Worm (Caenorhabditis elegans): ENCODE measurements around the gene tsp-21.

tsp-21 gene

DNA sequence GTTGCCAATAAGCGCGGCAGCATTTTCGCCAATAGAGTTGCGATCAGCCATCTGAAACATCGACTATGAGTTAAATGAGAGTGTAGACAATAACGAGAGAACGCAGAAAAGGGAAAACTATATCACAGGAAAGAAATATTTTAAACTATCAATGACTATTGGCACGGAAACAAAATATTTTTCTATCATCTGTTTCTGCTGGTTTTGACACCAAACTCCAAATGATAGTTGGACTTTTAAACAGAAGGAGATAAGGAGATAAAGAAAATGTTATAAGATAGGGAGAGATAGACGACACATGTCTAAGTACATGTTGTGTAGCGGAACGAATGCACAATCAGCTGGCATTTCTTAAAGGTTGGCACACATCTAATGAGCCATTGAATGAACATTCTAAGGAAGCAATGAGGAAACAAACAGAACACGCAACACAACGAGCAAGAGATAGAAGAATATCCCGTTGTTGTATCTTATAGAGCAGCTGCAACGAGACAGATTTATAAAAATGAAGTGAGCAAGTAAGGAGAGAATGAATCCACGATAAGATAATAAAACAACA lies 22.4 kb downstream of the tsp-21 start, which contains the start of gene cysl-1:
cysl-1 (minus strand) TSS at position 51 of the 559 bp plus-strand sequence.
- TF ChIP-seq B0310.2 (tag; optimal IDR thresholded peaks at IDR 0.05) (no peak), hmbx-1 (tag; optimal IDR thresholded peaks at IDR 0.05) (no peak), pes-1 (GFP tag; IDR thresholded peaks at IDR 0.05) (no peak), hnd-1 (tag; optimal IDR thresholded peaks at IDR 0.05) (no peak)

DNA sequence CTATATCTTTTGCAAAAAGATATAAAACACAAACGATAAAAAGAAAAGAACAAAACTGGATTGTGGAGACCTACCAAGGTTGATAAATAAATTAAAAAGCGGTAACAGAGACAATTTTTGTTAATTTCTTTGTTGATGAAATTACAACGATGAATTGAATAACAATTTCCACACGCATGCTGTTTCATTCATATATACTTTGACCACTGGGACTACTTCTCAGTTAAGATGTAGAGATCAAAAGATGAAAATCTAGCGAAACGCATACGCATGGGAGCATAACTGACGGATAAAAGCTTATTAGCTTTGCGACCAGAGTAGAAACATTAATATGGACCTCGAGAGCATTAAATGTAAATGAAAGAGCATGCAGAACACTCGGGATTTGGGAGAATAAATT lies 23.9 kb downstream of the tsp-21 start:
- TF ChIP-seq ama-1 (optimal IDR thresholded peaks at IDR 0.05): no peak
- no peak for TF ChIP-seq ceh-13 (GFP tag; optimal IDR thresholded peaks at IDR 0.05)
- no peak for TF ChIP-seq ets-7 (tag; optimal IDR thresholded peaks at IDR 0.05)
- TF ChIP-seq aly-1 (tag; optimal IDR thresholded peaks at IDR 0.05): no peak
- no peak for TF ChIP-seq tbx-37 (GFP tag; conservative IDR thresholded peaks at IDR 0.05)
- no peak for TF ChIP-seq hmbx-1 (tag; optimal IDR thresholded peaks at IDR 0.05)
- no peak for TF ChIP-seq pes-1 (GFP tag; IDR thresholded peaks at IDR 0.05)
- TF ChIP-seq tra-4 (tag; optimal IDR thresholded peaks at IDR 0.05): no peak
- TF ChIP-seq hmg-4 (GFP tag; optimal IDR thresholded peaks at IDR 0.05): no peak
- no peak for TF ChIP-seq F13C5.2 (tag; optimal IDR thresholded peaks at IDR 0.05)

DNA sequence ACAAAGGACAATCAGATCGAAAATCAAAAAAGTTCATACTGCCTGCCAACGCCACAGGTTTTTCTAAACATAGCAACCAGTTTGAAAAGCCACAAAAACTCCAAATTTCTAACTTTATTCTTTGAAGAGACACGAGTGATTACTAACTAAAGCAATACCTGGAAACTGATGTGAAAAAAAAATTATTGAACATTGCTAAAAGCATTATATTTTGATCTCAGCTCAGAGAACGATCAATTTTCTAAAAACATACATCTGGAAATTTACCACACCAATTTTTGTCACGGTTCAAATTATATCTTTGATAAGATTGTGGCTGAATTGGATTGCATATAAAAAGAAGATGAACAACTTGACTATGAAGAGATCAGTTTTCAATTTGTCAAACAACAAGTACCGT lies 25.3 kb downstream of the tsp-21 start:
- no peak for TF ChIP-seq ceh-36 (tag; optimal IDR thresholded peaks at IDR 0.05)
- TF ChIP-seq F13C5.2 (tag; optimal IDR thresholded peaks at IDR 0.05): no peak
- no peak for TF ChIP-seq hmbx-1 (tag; optimal IDR thresholded peaks at IDR 0.05)
- TF ChIP-seq tra-4 (tag; optimal IDR thresholded peaks at IDR 0.05): no peak
- no peak for TF ChIP-seq pes-1 (GFP tag; IDR thresholded peaks at IDR 0.05)
- no peak for TF ChIP-seq hnd-1 (tag; optimal IDR thresholded peaks at IDR 0.05)
- TF ChIP-seq aly-1 (tag; optimal IDR thresholded peaks at IDR 0.05): no peak
- no peak for TF ChIP-seq tbx-37 (GFP tag; conservative IDR thresholded peaks at IDR 0.05)

DNA sequence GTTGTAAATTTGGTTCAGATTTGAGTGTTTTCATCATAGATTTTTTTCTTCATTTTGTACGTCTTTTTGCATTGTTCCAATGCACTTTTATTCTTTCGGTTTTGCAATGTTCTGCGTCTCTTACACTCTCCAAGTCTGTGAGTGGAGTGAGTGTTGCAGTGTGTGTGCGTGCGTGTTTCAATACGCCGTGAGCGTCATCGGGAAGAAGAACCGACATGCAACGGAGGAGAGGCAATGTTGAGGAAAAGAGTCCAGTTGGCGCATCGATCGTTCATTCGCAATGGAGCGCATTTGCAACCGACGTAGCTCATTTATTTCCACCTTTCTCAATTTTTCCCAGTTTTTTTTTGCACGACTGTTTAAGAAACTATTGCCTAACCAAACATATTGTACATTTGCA lies 26.4 kb downstream of the tsp-21 start, which contains the start of gene ZC506.1:
ZC506.1 (plus strand) TSS at position 400 of the 400 bp plus-strand sequence.
- TF ChIP-seq aly-1 (tag; optimal IDR thresholded peaks at IDR 0.05) (no peak), scrt-1 (GFP tag; IDR thresholded peaks at IDR 0.05) (no peak), tbx-11 (GFP tag; IDR thresholded peaks at IDR 0.05) (peak; percentile 52; the same call in 1 of the 2 replicates), hmg-4 (GFP tag; optimal IDR thresholded peaks at IDR 0.05) (peak; percentile 68), F13C5.2 (tag; optimal IDR thresholded peaks at IDR 0.05) (peak; percentile 93), B0310.2 (tag; optimal IDR thresholded peaks at IDR 0.05) (peak; percentile 4), flt-1 (GFP tag; IDR thresholded peaks at IDR 0.05) (peak; percentile 44; the same call in 1 of the 2 replicates), ets-7 (tag; optimal IDR thresholded peaks at IDR 0.05) (peak; percentile 36), hnd-1 (tag; optimal IDR thresholded peaks at IDR 0.05) (no peak), ceh-36 (tag; optimal IDR thresholded peaks at IDR 0.05) (no peak), tbx-37 (GFP tag; conservative IDR thresholded peaks at IDR 0.05) (no peak), ceh-13 (GFP tag; optimal IDR thresholded peaks at IDR 0.05) (no peak), ama-1 (optimal IDR thresholded peaks at IDR 0.05) (no peak), tra-4 (tag; optimal IDR thresholded peaks at IDR 0.05) (no peak), hmbx-1 (tag; optimal IDR thresholded peaks at IDR 0.05) (no peak)

DNA sequence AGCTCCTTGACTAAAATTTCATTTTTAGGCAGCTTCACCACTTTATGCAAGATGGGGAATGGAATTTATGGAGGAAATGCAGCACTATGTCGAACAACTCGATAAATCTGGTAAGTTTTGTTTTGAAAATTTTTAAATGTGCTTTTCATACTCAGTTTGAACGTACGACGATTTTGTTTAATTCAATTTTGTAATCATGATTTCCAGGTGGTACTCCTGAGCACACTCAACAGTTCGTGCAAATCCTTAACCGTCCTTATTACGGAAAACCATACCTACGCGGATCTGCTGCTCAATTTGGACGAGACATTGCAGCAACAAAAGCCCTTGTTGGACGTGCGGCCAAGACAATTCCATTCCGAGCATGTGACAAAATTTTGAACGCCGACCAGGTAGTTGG lies 30.4 kb downstream of the tsp-21 start:
- TF ChIP-seq tra-4 (tag; optimal IDR thresholded peaks at IDR 0.05) (no peak), F13C5.2 (tag; optimal IDR thresholded peaks at IDR 0.05) (no peak), ama-1 (optimal IDR thresholded peaks at IDR 0.05) (no peak), tbx-37 (GFP tag; conservative IDR thresholded peaks at IDR 0.05) (no peak), sea-1 (GFP tag; conservative IDR thresholded peaks at IDR 0.05) (no peak), hnd-1 (tag; optimal IDR thresholded peaks at IDR 0.05) (no peak), tbx-11 (GFP tag; IDR thresholded peaks at IDR 0.05) (no peak)

DNA sequence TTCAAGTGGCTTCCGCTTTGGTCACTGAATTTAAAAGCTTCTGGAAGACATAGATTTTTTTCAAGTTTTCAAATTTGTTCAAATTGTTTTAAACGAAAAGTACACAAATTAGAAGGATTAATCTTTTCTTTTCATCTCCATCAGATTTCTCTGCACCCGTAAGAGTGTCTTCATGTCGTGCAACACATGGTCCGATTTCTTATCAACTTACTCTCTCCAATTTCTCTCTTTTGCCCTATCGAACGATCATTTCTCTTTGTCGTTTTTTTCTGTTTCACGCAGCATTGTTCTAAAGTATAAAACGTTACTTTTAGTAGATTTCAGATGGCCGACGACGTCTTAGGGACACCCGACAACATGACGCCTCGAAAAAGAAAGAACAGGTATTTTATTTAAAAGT lies 33.1 kb downstream of the tsp-21 start, which contains the start of gene pssy-1:
pssy-1 (plus strand) TSS at position 318 of the 400 bp plus-strand sequence.
- TF ChIP-seq hmbx-1 (tag; optimal IDR thresholded peaks at IDR 0.05) (no peak), ceh-36 (tag; optimal IDR thresholded peaks at IDR 0.05) (no peak), ets-7 (tag; optimal IDR thresholded peaks at IDR 0.05) (no peak), F13C5.2 (tag; optimal IDR thresholded peaks at IDR 0.05) (no peak), hnd-1 (tag; optimal IDR thresholded peaks at IDR 0.05) (no peak), aly-1 (tag; optimal IDR thresholded peaks at IDR 0.05) (no peak), scrt-1 (GFP tag; IDR thresholded peaks at IDR 0.05) (no peak), B0310.2 (tag; optimal IDR thresholded peaks at IDR 0.05) (no peak), pes-1 (GFP tag; IDR thresholded peaks at IDR 0.05) (no peak), hmg-4 (GFP tag; optimal IDR thresholded peaks at IDR 0.05) (no peak), ceh-13 (GFP tag; optimal IDR thresholded peaks at IDR 0.05) (no peak), flt-1 (GFP tag; IDR thresholded peaks at IDR 0.05) (no peak), tra-4 (tag; optimal IDR thresholded peaks at IDR 0.05) (no peak), tbx-37 (GFP tag; conservative IDR thresholded peaks at IDR 0.05) (no peak), tbx-11 (GFP tag; IDR thresholded peaks at IDR 0.05) (no peak), sea-1 (GFP tag; conservative IDR thresholded peaks at IDR 0.05) (no peak), ama-1 (optimal IDR thresholded peaks at IDR 0.05) (no peak)

DNA sequence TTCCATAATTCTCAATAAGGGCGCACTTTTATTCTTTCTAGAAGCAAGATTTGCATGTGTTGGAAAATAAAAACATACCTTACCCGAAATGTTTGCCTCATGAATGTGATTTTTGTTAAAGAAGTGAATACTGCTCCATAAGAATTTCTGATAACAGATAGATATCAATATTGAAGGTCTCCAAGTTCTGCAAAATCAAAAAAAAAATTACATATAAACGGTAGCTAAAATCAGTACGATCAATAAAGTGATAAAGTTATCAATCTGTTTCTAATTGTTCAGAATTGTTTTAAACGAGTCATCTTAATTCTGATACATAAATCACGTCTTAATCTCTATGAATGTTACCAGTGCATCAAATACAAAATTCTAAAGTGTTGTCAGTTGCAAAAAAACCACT lies 44.0 kb downstream of the tsp-21 start, which contains the start of gene mgl-1:
mgl-1 (minus strand) TSS at position 101 of the 400 bp plus-strand sequence.
- TF ChIP-seq aly-1 (tag; optimal IDR thresholded peaks at IDR 0.05) (no peak), hnd-1 (tag; optimal IDR thresholded peaks at IDR 0.05) (no peak), ama-1 (optimal IDR thresholded peaks at IDR 0.05) (no peak), hmg-4 (GFP tag; optimal IDR thresholded peaks at IDR 0.05) (no peak), flt-1 (GFP tag; IDR thresholded peaks at IDR 0.05) (no peak), tbx-37 (GFP tag; conservative IDR thresholded peaks at IDR 0.05) (no peak), ets-7 (tag; optimal IDR thresholded peaks at IDR 0.05) (no peak), pes-1 (GFP tag; IDR thresholded peaks at IDR 0.05) (no peak), F13C5.2 (tag; optimal IDR thresholded peaks at IDR 0.05) (no peak), hmbx-1 (tag; optimal IDR thresholded peaks at IDR 0.05) (no peak), sea-1 (GFP tag; conservative IDR thresholded peaks at IDR 0.05) (no peak), scrt-1 (GFP tag; IDR thresholded peaks at IDR 0.05) (no peak), ceh-36 (tag; optimal IDR thresholded peaks at IDR 0.05) (no peak), ceh-13 (GFP tag; optimal IDR thresholded peaks at IDR 0.05) (no peak), tbx-11 (GFP tag; IDR thresholded peaks at IDR 0.05) (no peak), tra-4 (tag; optimal IDR thresholded peaks at IDR 0.05) (no peak), B0310.2 (tag; optimal IDR thresholded peaks at IDR 0.05) (no peak)

Measured in whole organism, early embryonic.